Fruit fly (Drosophila melanogaster) whole organism, embryonic: Measurements from ENCODE around the gene CG7296.

Experiments
- Antp ChIP-seq: fragments of 200-800 bp; sonication (Bioruptor generic); optimal IDR thresholded peaks from 3 replicates; lab custom pipeline; 2016; ENCODE audit warnings: missing biosample characterization, missing genetic modification characterization
- CG10321 ChIP-seq: fragments of 200-800 bp; sonication (Bioruptor generic); IDR thresholded peaks from 2 replicates; pipeline ENCODE4 v1.3.6; 2022; ENCODE audit warnings: missing biosample characterization, missing genetic modification characterization
- CG10431 ChIP-seq: fragments of 200-800 bp; sonication (Bioruptor generic); optimal IDR thresholded peaks from 3 replicates; lab custom pipeline; 2018; ENCODE audit warnings: missing biosample characterization, mild to moderate bottlenecking, missing genetic modification characterization
- CG11560 ChIP-seq: fragments of 200-800 bp; sonication (Bioruptor generic); IDR thresholded peaks from 3 replicates; pipeline ENCODE4 v1.3.6; 2022; ENCODE audit warnings: missing biosample characterization, missing genetic modification characterization
- CG12299 ChIP-seq: fragments of 200-800 bp; sonication (Bioruptor generic); optimal IDR thresholded peaks from 2 replicates; lab custom pipeline; 2018; ENCODE audit warnings: missing biosample characterization, mild to moderate bottlenecking, missing genetic modification characterization
- CG12769 ChIP-seq: fragments of 200-800 bp; sonication (Bioruptor generic); optimal IDR thresholded peaks from 2 replicates; lab custom pipeline; 2019; ENCODE audit warnings: missing biosample characterization, mild to moderate bottlenecking, missing genetic modification characterization, moderate library complexity
- CG14710 ChIP-seq: fragments of 200-800 bp; sonication (Bioruptor generic); optimal IDR thresholded peaks from 3 replicates; lab custom pipeline; 2019; ENCODE audit warnings: missing biosample characterization, mild to moderate bottlenecking, missing genetic modification characterization, moderate library complexity
- CG15479 ChIP-seq: fragments of 200-800 bp; sonication (Bioruptor generic); optimal IDR thresholded peaks from 3 replicates; lab custom pipeline; 2019; ENCODE audit warnings: missing biosample characterization, mild to moderate bottlenecking, missing genetic modification characterization, moderate library complexity
- CG17568 ChIP-seq: fragments of 200-800 bp; sonication (Bioruptor generic); optimal IDR thresholded peaks from 2 replicates; lab custom pipeline; 2018; ENCODE audit warnings: missing biosample characterization, mild to moderate bottlenecking, missing genetic modification characterization, moderate library complexity
- CG18011 ChIP-seq: fragments of 200-800 bp; sonication (Bioruptor generic); optimal IDR thresholded peaks from 2 replicates; lab custom pipeline; 2017; ENCODE audit warnings: missing biosample characterization, missing genetic modification characterization, mild to moderate bottlenecking, moderate library complexity, missing genotype
- CG18262 ChIP-seq: fragments of 200-800 bp; optimal IDR thresholded peaks from 3 replicates; lab custom pipeline; 2019; ENCODE audit warnings: missing biosample characterization, mild to moderate bottlenecking, missing genetic modification characterization, moderate library complexity
- CG31224 ChIP-seq: fragments of 200-800 bp; sonication (Bioruptor generic); IDR thresholded peaks from 2 replicates; pipeline ENCODE4 v1.3.6; 2022; ENCODE audit warnings: missing biosample characterization, missing genetic modification characterization
- CG4328 ChIP-seq: fragments of 200-800 bp; sonication (Bioruptor generic); optimal IDR thresholded peaks from 3 replicates; lab custom pipeline; 2017; ENCODE audit warnings: missing biosample characterization, missing genetic modification reagents, missing genetic modification characterization
- CG43689 ChIP-seq: fragments of 200-800 bp; sonication (Bioruptor generic); IDR thresholded peaks from 2 replicates; pipeline ENCODE4 v1.3.6; 2022; ENCODE audit warnings: missing biosample characterization, missing genetic modification characterization
- CG4820 ChIP-seq: fragments of 200-800 bp; sonication (Bioruptor generic); optimal IDR thresholded peaks from 3 replicates; lab custom pipeline; 2016; ENCODE audit warnings: missing biosample characterization, missing genetic modification characterization
- CG5953 ChIP-seq: fragments of 200-800 bp; sonication (Bioruptor generic); IDR thresholded peaks from 2 replicates; pipeline ENCODE4 v1.3.6; 2022; ENCODE audit warnings: missing biosample characterization, missing genetic modification characterization
- CG7839 ChIP-seq: fragments of 200-800 bp; sonication (Bioruptor generic); optimal IDR thresholded peaks from 3 replicates; lab custom pipeline; 2018; ENCODE audit warnings: missing biosample characterization, mild to moderate bottlenecking, missing genetic modification characterization, moderate library complexity
- CG8944 ChIP-seq: fragments of 200-800 bp; sonication (Bioruptor generic); optimal IDR thresholded peaks from 3 replicates; lab custom pipeline; 2016; ENCODE audit warnings: missing biosample characterization, missing genetic modification characterization
- Gug ChIP-seq: fragments of 200-800 bp; sonication (Bioruptor generic); IDR thresholded peaks from 4 replicates; pipeline ENCODE4 v1.3.6; 2022; ENCODE audit warnings: missing biosample characterization, missing genetic modification characterization
- H15 ChIP-seq: fragments of 200-800 bp; sonication (Bioruptor generic); IDR thresholded peaks from 3 replicates; pipeline ENCODE4 v1.3.6; 2022; ENCODE audit warnings: missing biosample characterization, missing genetic modification characterization
- HLH4C ChIP-seq: fragments of 200-800 bp; sonication (Bioruptor generic); IDR thresholded peaks from 3 replicates; pipeline ENCODE4 v1.3.6; 2022; ENCODE audit warnings: missing biosample characterization, missing genetic modification characterization; ENCODE audit not compliant: partially characterized antibody
- NFAT ChIP-seq: fragments of 200-800 bp; sonication (Bioruptor generic); IDR thresholded peaks from 2 replicates; pipeline ENCODE4 v1.3.6; 2022; ENCODE audit warnings: missing biosample characterization, missing genetic modification characterization
- Rx ChIP-seq: fragments of 200-800 bp; sonication (Bioruptor generic); IDR thresholded peaks from 2 replicates; pipeline ENCODE4 v1.3.6; 2022; ENCODE audit warnings: missing biosample characterization, missing genetic modification characterization
- Sin3A ChIP-seq: fragments of >200 bp; optimal IDR thresholded peaks from 2 replicates; lab custom pipeline; 2018
- Sry-β ChIP-seq: fragments of 200-800 bp; sonication (Bioruptor generic); optimal IDR thresholded peaks from 2 replicates; lab custom pipeline; 2018; ENCODE audit warnings: missing biosample characterization, mild to moderate bottlenecking, missing genetic modification characterization, moderate library complexity
- ap ChIP-seq: fragments of 200-800 bp; sonication (Bioruptor generic); IDR thresholded peaks from 2 replicates; pipeline ENCODE4 v1.3.6; 2022; ENCODE audit warnings: missing biosample characterization, missing genetic modification characterization
- ase ChIP-seq: fragments of 200-800 bp; sonication (Bioruptor generic); IDR thresholded peaks from 3 replicates; pipeline ENCODE4 v1.3.6; 2022; ENCODE audit warnings: missing biosample characterization, missing genetic modification characterization
- bcd ChIP-seq: fragments of 200-800 bp; sonication (Bioruptor generic); optimal IDR thresholded peaks from 2 replicates; lab custom pipeline; 2017; ENCODE audit warnings: missing biosample characterization, mild to moderate bottlenecking, missing genetic modification characterization
- cg ChIP-seq: fragments of 200-800 bp; sonication (Bioruptor generic); optimal IDR thresholded peaks from 3 replicates; lab custom pipeline; 2019; ENCODE audit warnings: missing biosample characterization, mild to moderate bottlenecking, missing genetic modification characterization, moderate library complexity
- chinmo ChIP-seq: fragments of 200-800 bp; sonication (Bioruptor generic); IDR thresholded peaks from 4 replicates; pipeline ENCODE4 v1.3.6; 2022; ENCODE audit warnings: missing biosample characterization, missing genetic modification characterization; ENCODE audit not compliant: partially characterized antibody
- corto ChIP-seq: fragments of 200-800 bp; sonication (Bioruptor generic); optimal IDR thresholded peaks from 2 replicates; lab custom pipeline; 2016; ENCODE audit warnings: missing biosample characterization, mild to moderate bottlenecking, missing genetic modification characterization, moderate library complexity
- dysf ChIP-seq: fragments of 200-800 bp; sonication (Bioruptor generic); IDR thresholded peaks from 3 replicates; pipeline ENCODE4 v1.3.6; 2022; ENCODE audit warnings: missing biosample characterization, missing genetic modification characterization
- en ChIP-seq: fragments of 200-800 bp; sonication (Bioruptor generic); optimal IDR thresholded peaks from 2 replicates; lab custom pipeline; 2016; ENCODE audit warnings: missing biosample characterization, missing genetic modification characterization
- ewg ChIP-seq: fragments of 200-800 bp; sonication (Bioruptor generic); optimal IDR thresholded peaks from 3 replicates; lab custom pipeline; 2017; ENCODE audit warnings: mild to moderate bottlenecking, missing biosample characterization, missing genetic modification reagents, missing genetic modification characterization
- ftz-f1 ChIP-seq: fragments of 200-800 bp; sonication (Bioruptor generic); optimal IDR thresholded peaks from 2 replicates; lab custom pipeline; 2016; ENCODE audit warnings: missing biosample characterization, missing genetic modification characterization
- hth ChIP-seq: fragments of >200 bp; optimal IDR thresholded peaks from 2 replicates; lab custom pipeline; 2017; ENCODE audit warnings: inconsistent platforms
- ken ChIP-seq: fragments of 200-800 bp; sonication (Bioruptor generic); IDR thresholded peaks from 3 replicates; pipeline ENCODE4 v1.3.6; 2022; ENCODE audit warnings: missing biosample characterization, missing genetic modification characterization
- nom ChIP-seq: fragments of 200-800 bp; sonication (Bioruptor generic); optimal IDR thresholded peaks from 2 replicates; lab custom pipeline; 2017; ENCODE audit warnings: missing biosample characterization, missing genetic modification characterization, mild to moderate bottlenecking, moderate library complexity, missing genetic modification reagents
- oc ChIP-seq: fragments of 200-800 bp; sonication (Bioruptor generic); optimal IDR thresholded peaks from 2 replicates; lab custom pipeline; 2018; ENCODE audit warnings: missing biosample characterization, mild to moderate bottlenecking, missing genetic modification characterization, moderate library complexity
- onecut ChIP-seq: fragments of 200-800 bp; sonication (Bioruptor generic); IDR thresholded peaks from 2 replicates; pipeline ENCODE4 v1.3.6; 2022; ENCODE audit warnings: missing biosample characterization, missing genetic modification characterization
- pfk ChIP-seq: fragments of 200-800 bp; sonication (Bioruptor generic); optimal IDR thresholded peaks from 2 replicates; lab custom pipeline; 2018; ENCODE audit warnings: missing biosample characterization, mild to moderate bottlenecking, missing genetic modification characterization, moderate library complexity
- pho ChIP-seq: fragments of 200-800 bp; sonication (Bioruptor generic); optimal IDR thresholded peaks from 2 replicates; lab custom pipeline; 2016; ENCODE audit warnings: missing biosample characterization, missing genetic modification characterization
- pnt ChIP-seq: fragments of 200-800 bp; sonication (Bioruptor generic); optimal IDR thresholded peaks from 3 replicates; lab custom pipeline; 2016; ENCODE audit warnings: missing biosample characterization, missing genetic modification characterization
- pros ChIP-seq: fragments of 200-800 bp; sonication (Bioruptor generic); optimal IDR thresholded peaks from 3 replicates; lab custom pipeline; 2019; ENCODE audit warnings: missing biosample characterization, mild to moderate bottlenecking, missing genetic modification characterization, moderate library complexity
- rib ChIP-seq: fragments of 200-800 bp; sonication (Bioruptor generic); IDR thresholded peaks from 2 replicates; pipeline ENCODE4 v1.3.6; 2022; ENCODE audit warnings: missing biosample characterization, missing genetic modification characterization
- ro ChIP-seq: fragments of 200-800 bp; sonication (Bioruptor generic); IDR thresholded peaks from 2 replicates; pipeline ENCODE4 v1.3.6; 2022; ENCODE audit warnings: missing biosample characterization, missing genetic modification characterization
- sna ChIP-seq: fragments of 200-800 bp; sonication (Bioruptor generic); IDR thresholded peaks from 2 replicates; pipeline ENCODE4 v1.3.6; 2022; ENCODE audit warnings: missing biosample characterization, missing genetic modification characterization; ENCODE audit not compliant: partially characterized antibody
- sr ChIP-seq: fragments of 200-800 bp; sonication (Bioruptor generic); IDR thresholded peaks from 3 replicates; pipeline ENCODE4 v1.3.6; 2022; ENCODE audit warnings: missing biosample characterization, missing genetic modification characterization
- ssp ChIP-seq: fragments of 200-800 bp; sonication (Bioruptor generic); IDR thresholded peaks from 2 replicates; pipeline ENCODE4 v1.3.6; 2022; ENCODE audit warnings: missing biosample characterization, missing genetic modification characterization
- ttk ChIP-seq: fragments of 200-800 bp; sonication (Bioruptor generic); IDR thresholded peaks from 2 replicates; pipeline ENCODE4 v2.1.2; 2022; ENCODE audit warnings: missing biosample characterization, missing genetic modification characterization
- yki ChIP-seq: fragments of >200 bp; optimal IDR thresholded peaks from 3 replicates; lab custom pipeline; 2018
- zfh1 ChIP-seq: fragments of 200-800 bp; sonication (Bioruptor generic); IDR thresholded peaks from 3 replicates; pipeline ENCODE4 v1.3.6; 2022; ENCODE audit warnings: missing biosample characterization, missing genetic modification characterization

The CG7296 gene

dm6 chr2L:10732343-10732808 is 45.5 kb upstream of the CG7296 start, which contains the start of the genes EMC3 and Dpy-30L1 (continued):
- TF ChIP-seq chinmo (GFP tag; lab: Robert Waterston, UW) = peak; percentile 76; the same call in 1 of the 4 replicates
- TF ChIP-seq CG10431 (GFP tag; lab: Kevin White, UChicago) = no peak
- no peak for TF ChIP-seq ro (GFP tag; lab: Robert Waterston, UW)
- no peak for TF ChIP-seq ewg
- peak; percentile 48 for TF ChIP-seq pho (GFP tag; lab: Kevin White, UChicago)
- no peak for TF ChIP-seq yki
- TF ChIP-seq CG5953 (GFP tag; lab: Robert Waterston, UW) = no peak
- peak; percentile 57 for TF ChIP-seq Antp (GFP tag; lab: Kevin White, UChicago)
- no peak for TF ChIP-seq en (GFP tag; lab: Kevin White, UChicago)
- no peak for TF ChIP-seq Gug (GFP tag; lab: Robert Waterston, UW)
- no peak for TF ChIP-seq pfk
- peak; percentile 19; the same call in 1 of the 2 replicates for TF ChIP-seq ssp (GFP tag; lab: Robert Waterston, UW)
- peak; percentile 15 for TF ChIP-seq CG12299 (tag; lab: Kevin White, UChicago)
- TF ChIP-seq ttk (GFP tag; lab: Robert Waterston, UW) = no peak
- TF ChIP-seq nom (GFP tag; lab: Kevin White, UChicago) = no peak
- no peak for TF ChIP-seq CG17568 (GFP tag; lab: Kevin White, UChicago)
- peak; percentile 30; the same call in 1 of the 2 replicates for TF ChIP-seq onecut (GFP tag; lab: Robert Waterston, UW)
- TF ChIP-seq Sry-β (GFP tag; lab: Kevin White, UChicago) = no peak
- 0 out of 2 replicates have a peak, but pooled peaks have one; percentile 17 for TF ChIP-seq NFAT
- no peak for TF ChIP-seq hth
- TF ChIP-seq cg (GFP tag; lab: Kevin White, UChicago) = no peak
- no peak for TF ChIP-seq corto (GFP tag; lab: Kevin White, UChicago)
- TF ChIP-seq pnt = no peak
- peak; percentile 86 for TF ChIP-seq HLH4C (GFP tag; lab: Robert Waterston, UW)
- TF ChIP-seq CG43689 (GFP tag; lab: Robert Waterston, UW) = no peak
- 0 out of 2 replicates have a peak, but pooled peaks have one; percentile 35 for TF ChIP-seq CG31224 (GFP tag; lab: Robert Waterston, UW)
- TF ChIP-seq ftz-f1 (GFP tag; lab: Kevin White, UChicago) = no peak
- peak; percentile 57; the same call in 2 of the 3 replicates for TF ChIP-seq dysf (GFP tag; lab: Robert Waterston, UW)
- peak; percentile 29 for TF ChIP-seq CG8944 (GFP tag; lab: Kevin White, UChicago)
- TF ChIP-seq oc = no peak
- no peak for TF ChIP-seq ken
- TF ChIP-seq pros (GFP tag; lab: Kevin White, UChicago) = no peak
- TF ChIP-seq CG15479 (GFP tag; lab: Kevin White, UChicago) = no peak
- no peak for TF ChIP-seq sr (GFP tag; lab: Robert Waterston, UW)
- no peak for TF ChIP-seq ap (GFP tag; lab: Robert Waterston, UW)
- TF ChIP-seq zfh1 = 0 out of 3 replicates have a peak, but pooled peaks have one; percentile 49
- peak; percentile 91 for TF ChIP-seq sna (GFP tag; lab: Robert Waterston, UW)
- peak; percentile 33 for TF ChIP-seq CG18011 (GFP tag; lab: Kevin White, UChicago)
- no peak for TF ChIP-seq CG10321 (GFP tag; lab: Robert Waterston, UW)
- TF ChIP-seq ase (GFP tag; lab: Robert Waterston, UW) = peak; percentile 23; the same call in 1 of the 3 replicates
- TF ChIP-seq CG12769 = no peak
- no peak for TF ChIP-seq Rx (GFP tag; lab: Robert Waterston, UW)
- peak; percentile 48 for TF ChIP-seq CG4820
- TF ChIP-seq bcd (GFP tag; lab: Kevin White, UChicago) = no peak
- peak; percentile 1 for TF ChIP-seq CG4328 (GFP tag; lab: Kevin White, UChicago)
- TF ChIP-seq CG11560 (tag; lab: Robert Waterston, UW) = peak; percentile 73
- TF ChIP-seq CG18262 (tag; lab: Kevin White, UChicago) = peak; percentile 66
- no peak for TF ChIP-seq CG7839 (tag; lab: Kevin White, UChicago)
- TF ChIP-seq CG14710 = peak; percentile 85
- TF ChIP-seq H15 (GFP tag; lab: Robert Waterston, UW) = no peak
- TF ChIP-seq Sin3A (lab: Kevin White, UChicago) = peak; percentile 74
- TF ChIP-seq rib (GFP tag; lab: Robert Waterston, UW) = no peak
